Worm (Caenorhabditis elegans) whole organism, L4 larva: Measurements from ENCODE around the gene acdh-10.

ENCODE experiments used
- F10B5.3 ChIP-seq: sonication (generic microtip); optimal IDR thresholded peaks from 2 replicates; lab custom pipeline; 2016; ENCODE audit warnings: mild to moderate bottlenecking, missing genetic modification characterization, missing compliant biosample characterization
- F26F4.8 ChIP-seq: fragments of 200-800 bp; sonication (Bioruptor generic); conservative IDR thresholded peaks from 2 replicates; pipeline ENCODE4 v1.3.6; 2022; ENCODE audit warnings: missing genetic modification characterization, missing compliant biosample characterization
- R02D3.7 ChIP-seq: fragments of 150-350 bp; sonication (generic microtip); optimal IDR thresholded peaks from 3 replicates; lab custom pipeline; 2014; ENCODE audit warnings: missing biosample characterization, missing genetic modification characterization
- Y75B8A.6 ChIP-seq: fragments of 200-800 bp; sonication (Bioruptor generic); IDR thresholded peaks from 2 replicates; pipeline ENCODE4 v1.3.6; 2022; ENCODE audit warnings: missing genetic modification reagents, missing genetic modification characterization, missing compliant biosample characterization
- aly-2 ChIP-seq: sonication (generic microtip); optimal IDR thresholded peaks from 2 replicates; lab custom pipeline; 2018; ENCODE audit warnings: missing biosample characterization, missing genetic modification characterization
- ama-1 ChIP-seq: fragments of 150-350 bp; optimal IDR thresholded peaks from 2 replicates; lab custom pipeline; 2014; ENCODE audit warnings: inconsistent platforms, mixed read lengths
- ceh-28 ChIP-seq: fragments of 150-350 bp; optimal IDR thresholded peaks from 2 replicates; lab custom pipeline; 2014; ENCODE audit warnings: missing biosample characterization, missing genetic modification reagents, missing genetic modification characterization
- ceh-62 ChIP-seq: sonication (generic microtip); optimal IDR thresholded peaks from 2 replicates; lab custom pipeline; 2017; ENCODE audit warnings: missing biosample characterization, missing genetic modification characterization
- daf-16 ChIP-seq, 3 experiments: sonication (generic microtip); optimal IDR thresholded peaks; 2 replicates each; lab custom pipeline; 2016 to 2017; ENCODE audit warnings: missing genetic modification characterization in 3 of 3, missing genetic modification reagents in 3 of 3, mild to moderate bottlenecking in 2 of 3, missing compliant biosample characterization in 2 of 3, missing biosample characterization in 1 of 3, moderate library complexity in 1 of 3
- daf-19 ChIP-seq: fragments of 200-800 bp; sonication (Bioruptor generic); conservative IDR thresholded peaks from 2 replicates; pipeline ENCODE4 v1.3.6; 2022; ENCODE audit warnings: missing genetic modification characterization, missing compliant biosample characterization
- daf-8 ChIP-seq: fragments of 200-800 bp; sonication (Bioruptor generic); IDR thresholded peaks from 2 replicates; pipeline ENCODE4 v1.3.6; 2022; ENCODE audit warnings: missing genetic modification characterization, missing compliant biosample characterization
- dmd-6 ChIP-seq: fragments of 200-800 bp; sonication (Bioruptor generic); IDR thresholded peaks from 2 replicates; pipeline ENCODE4 v1.3.6; 2022; ENCODE audit warnings: missing genetic modification reagents, missing genetic modification characterization, missing compliant biosample characterization
- dmd-8 ChIP-seq: fragments of 200-800 bp; sonication (Bioruptor generic); IDR thresholded peaks from 2 replicates; pipeline ENCODE4 v1.3.6; 2022; ENCODE audit warnings: missing genetic modification characterization, missing compliant biosample characterization
- dve-1 ChIP-seq: sonication (generic microtip); optimal IDR thresholded peaks from 2 replicates; lab custom pipeline; 2017; ENCODE audit warnings: antibody characterized with exemption, mild to moderate bottlenecking, missing genetic modification characterization, missing compliant biosample characterization; ENCODE audit not compliant: insufficient read depth
- egl-27 ChIP-seq: sonication (generic microtip); optimal IDR thresholded peaks from 3 replicates; lab custom pipeline; 2017; ENCODE audit warnings: missing biosample characterization, missing genetic modification reagents, missing genetic modification characterization
- fos-1 ChIP-seq: fragments of 150-350 bp; optimal IDR thresholded peaks from 2 replicates; lab custom pipeline; 2014; ENCODE audit warnings: missing biosample characterization, missing genetic modification characterization
- gei-8 ChIP-seq: fragments of 200-800 bp; sonication (Bioruptor generic); optimal IDR thresholded peaks from 2 replicates; lab custom pipeline; 2018; ENCODE audit warnings: mild to moderate bottlenecking, missing genetic modification characterization, missing compliant biosample characterization
- hif-1 ChIP-seq, 2 experiments: sonication (generic microtip); optimal IDR thresholded peaks; 2 replicates each; lab custom pipeline; 2016 to 2017; ENCODE audit warnings: missing compliant biosample characterization in 2 of 2, missing genetic modification characterization in 2 of 2, missing genetic modification reagents in 2 of 2, missing genotype in 2 of 2, mild to moderate bottlenecking in 1 of 2
- hlh-11 ChIP-seq: fragments of 200-800 bp; sonication (Bioruptor generic); optimal IDR thresholded peaks from 2 replicates; lab custom pipeline; 2018; ENCODE audit warnings: mild to moderate bottlenecking, missing genetic modification characterization, missing compliant biosample characterization
- lin-1 ChIP-seq: fragments of 200-800 bp; sonication (Bioruptor generic); IDR thresholded peaks from 2 replicates; pipeline ENCODE4 v1.3.6; 2022; ENCODE audit warnings: missing genetic modification reagents, missing genetic modification characterization, missing compliant biosample characterization
- lin-15B ChIP-seq: fragments of 150-350 bp; sonication (generic microtip); optimal IDR thresholded peaks from 3 replicates; lab custom pipeline; 2014; ENCODE audit warnings: missing biosample characterization, missing genetic modification characterization
- mdl-1 ChIP-seq, 2 experiments: fragments of 150-350 bp in 1 of 2; sonication (generic microtip) in 1 of 2; optimal IDR thresholded peaks; 2 replicates each; lab custom pipeline; 2014 to 2017; ENCODE audit warnings: missing biosample characterization in 2 of 2, missing genetic modification characterization in 2 of 2
- mdt-29 ChIP-seq: fragments of 200-800 bp; sonication (Bioruptor generic); IDR thresholded peaks from 2 replicates; pipeline ENCODE4 v1.3.6; 2022; ENCODE audit warnings: missing genetic modification reagents, missing genetic modification characterization, missing compliant biosample characterization
- mep-1 ChIP-seq: fragments of 150-350 bp; sonication (generic microtip); optimal IDR thresholded peaks from 3 replicates; lab custom pipeline; 2014; ENCODE audit warnings: missing biosample characterization, missing genetic modification characterization
- mes-2 ChIP-seq: sonication (generic microtip); optimal IDR thresholded peaks from 2 replicates; lab custom pipeline; 2016; ENCODE audit warnings: missing genotype, mild to moderate bottlenecking, missing genetic modification characterization, missing compliant biosample characterization; ENCODE audit not compliant: poor library complexity, severe bottlenecking
- mxl-2 ChIP-seq: fragments of 200-800 bp; sonication (Bioruptor generic); conservative IDR thresholded peaks from 2 replicates; pipeline ENCODE4 v1.3.6; 2022; ENCODE audit warnings: missing genetic modification reagents, missing genetic modification characterization, missing compliant biosample characterization
- mxl-3 ChIP-seq: fragments of 200-800 bp; sonication (Bioruptor generic); optimal IDR thresholded peaks from 2 replicates; lab custom pipeline; 2018; ENCODE audit warnings: mild to moderate bottlenecking, missing genetic modification characterization, missing compliant biosample characterization
- nhr-10 ChIP-seq: fragments of 150-350 bp; optimal IDR thresholded peaks from 2 replicates; lab custom pipeline; 2014; ENCODE audit warnings: missing biosample characterization, missing genetic modification characterization
- nhr-11 ChIP-seq: fragments of 150-350 bp; optimal IDR thresholded peaks from 2 replicates; lab custom pipeline; 2014; ENCODE audit warnings: missing biosample characterization, missing genetic modification characterization
- nhr-111 ChIP-seq: fragments of 200-800 bp; sonication (Bioruptor generic); optimal IDR thresholded peaks from 2 replicates; lab custom pipeline; 2018; ENCODE audit warnings: mild to moderate bottlenecking, missing genetic modification characterization, missing compliant biosample characterization
- nhr-25 ChIP-seq: sonication (generic microtip); optimal IDR thresholded peaks from 2 replicates; lab custom pipeline; 2017; ENCODE audit warnings: missing genetic modification characterization, mild to moderate bottlenecking, missing compliant biosample characterization, antibody characterized with exemption, moderate library complexity, borderline replicate concordance; ENCODE audit not compliant: insufficient read depth
- nhr-28 ChIP-seq: fragments of 150-350 bp; optimal IDR thresholded peaks from 2 replicates; lab custom pipeline; 2014; ENCODE audit warnings: missing biosample characterization, missing genetic modification characterization
- nhr-41 ChIP-seq: fragments of 200-800 bp; sonication (Bioruptor generic); IDR thresholded peaks from 2 replicates; pipeline ENCODE4 v1.3.6; 2022; ENCODE audit warnings: missing genetic modification reagents, missing genetic modification characterization, missing compliant biosample characterization
- nhr-48 ChIP-seq: sonication (generic microtip); optimal IDR thresholded peaks from 2 replicates; lab custom pipeline; 2016; ENCODE audit warnings: mild to moderate bottlenecking, missing genetic modification characterization, missing compliant biosample characterization
- pha-4 ChIP-seq, 2 experiments: fragments of 150-350 bp in 1 of 2; fragments of 200-800 bp in 1 of 2; sonication (Bioruptor generic) in 1 of 2; IDR thresholded peaks in 1 of 2; optimal IDR thresholded peaks in 1 of 2; 2 replicates each; pipeline versions ENCODE4 v1.3.6 to Lab custom; 2014 to 2022; ENCODE audit warnings: missing genetic modification characterization in 2 of 2, missing genetic modification reagents in 2 of 2, missing biosample characterization in 1 of 2, missing compliant biosample characterization in 1 of 2
- php-3 ChIP-seq: fragments of 200-800 bp; sonication (Bioruptor generic); IDR thresholded peaks from 2 replicates; pipeline ENCODE4 v1.3.6; 2022; ENCODE audit warnings: missing genetic modification reagents, missing genetic modification characterization, missing compliant biosample characterization
- pqm-1 ChIP-seq: sonication (generic microtip); optimal IDR thresholded peaks from 2 replicates; lab custom pipeline; 2017; ENCODE audit warnings: missing biosample characterization, missing genetic modification characterization
- saeg-2 ChIP-seq: fragments of 200-800 bp; sonication (Bioruptor generic); IDR thresholded peaks from 2 replicates; pipeline ENCODE4 v1.3.6; 2022; ENCODE audit warnings: missing genetic modification reagents, missing genetic modification characterization, missing compliant biosample characterization
- sdz-12 ChIP-seq: fragments of 200-800 bp; sonication (Bioruptor generic); optimal IDR thresholded peaks from 2 replicates; lab custom pipeline; 2018; ENCODE audit warnings: mild to moderate bottlenecking, missing genetic modification characterization, missing compliant biosample characterization
- snpc-4 ChIP-seq: fragments of 150-350 bp; optimal IDR thresholded peaks from 2 replicates; lab custom pipeline; 2014; ENCODE audit warnings: missing biosample characterization, missing genetic modification characterization
- tra-1 ChIP-seq: fragments of 200-800 bp; sonication (Bioruptor generic); IDR thresholded peaks from 2 replicates; pipeline ENCODE4 v1.3.6; 2022; ENCODE audit warnings: missing genetic modification reagents, missing genetic modification characterization, missing compliant biosample characterization
- unc-130 ChIP-seq: sonication (generic microtip); optimal IDR thresholded peaks from 2 replicates; lab custom pipeline; 2016; ENCODE audit warnings: missing genetic modification reagents, missing genetic modification characterization, missing compliant biosample characterization
- unc-39 ChIP-seq: sonication (generic microtip); optimal IDR thresholded peaks from 2 replicates; lab custom pipeline; 2017; ENCODE audit warnings: missing biosample characterization, missing genetic modification characterization
- vab-7 ChIP-seq: fragments of 200-800 bp; sonication (Bioruptor generic); IDR thresholded peaks from 2 replicates; pipeline ENCODE4 v1.3.6; 2022; ENCODE audit warnings: missing genetic modification reagents, missing genetic modification characterization, missing compliant biosample characterization
- zag-1 ChIP-seq: fragments of 150-350 bp; optimal IDR thresholded peaks from 2 replicates; lab custom pipeline; 2014; ENCODE audit warnings: missing biosample characterization, missing genetic modification characterization
- zip-11 ChIP-seq: fragments of 200-800 bp; sonication (Bioruptor generic); IDR thresholded peaks from 2 replicates; pipeline ENCODE4 v1.3.6; 2022; ENCODE audit warnings: missing genetic modification characterization, missing compliant biosample characterization

acdh-10 gene

DNA sequence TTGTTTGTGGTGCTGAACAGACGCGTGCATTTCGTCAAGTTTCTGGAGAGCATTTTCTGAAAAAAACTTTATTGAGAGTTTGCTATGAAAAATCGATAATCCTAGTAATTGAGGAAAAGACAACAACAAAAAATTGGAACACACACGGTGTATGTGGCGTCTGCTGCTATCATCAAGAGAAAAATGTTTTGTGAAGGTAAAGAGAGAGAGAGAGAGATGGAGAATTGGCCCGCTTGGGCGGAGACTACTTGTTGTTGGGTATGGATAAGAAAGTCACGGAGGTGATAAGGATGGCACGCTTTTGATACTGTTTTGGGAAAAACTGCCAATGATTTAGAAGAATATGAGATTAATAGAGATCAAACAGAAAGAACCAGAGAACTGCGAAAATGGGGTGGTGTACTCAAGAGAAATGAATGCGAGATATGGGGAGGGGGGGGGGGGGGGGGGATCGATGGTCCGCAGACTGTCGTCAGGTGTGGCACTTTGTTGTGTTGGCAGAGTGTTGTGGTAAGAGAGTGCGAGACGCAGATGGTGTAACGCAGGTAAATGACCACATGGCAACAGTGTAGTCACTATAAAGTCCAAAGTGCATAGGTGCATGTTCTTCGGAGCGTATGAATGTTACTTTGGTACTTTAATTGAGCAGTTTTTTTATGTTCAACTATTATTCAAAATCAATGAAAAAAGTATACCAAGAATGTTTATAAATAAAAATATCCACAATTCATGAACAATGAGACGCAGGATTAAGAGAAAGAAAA lies 2.5 kb upstream of the acdh-10 start, which contains the start of gene acdh-7:
acdh-7 (minus strand) TSS at position 56 of the 764 bp plus-strand sequence.
- TF ChIP-seq mdl-1 (tag; optimal IDR thresholded peaks at IDR 0.05; lab: Kevin White, UChicago) (peak in 1 of 2 experiments; percentile 62), lin-15B (tag; lab: Kevin White, UChicago) (no peak), ceh-28 (tag; lab: Kevin White, UChicago) (peak; percentile 44), dve-1 (peak; percentile 66), daf-16 (GFP tag; optimal IDR thresholded peaks at IDR 0.05; lab: Kevin White, UChicago) (peak in 1 of 2 experiments; percentile 21), daf-16 (tag; optimal IDR thresholded peaks at IDR 0.05; lab: Kevin White, UChicago) (peak; percentile 87), vab-7 (GFP tag; lab: Robert Waterston, UW) (no peak), mes-2 (tag; lab: Kevin White, UChicago) (peak; percentile 37), pqm-1 (tag; lab: Kevin White, UChicago) (peak; percentile 29), mxl-3 (GFP tag; lab: Kevin White, UChicago) (peak; percentile 57), nhr-28 (peak; percentile 73), hlh-11 (tag; lab: Kevin White, UChicago) (peak; percentile 69)

- TF ChIP-seq pha-4 (GFP tag; IDR thresholded peaks at IDR 0.05; lab: Robert Waterston, UW) (peak; percentile 4; the same call in 1 of the 2 replicates), pha-4 (tag; optimal IDR thresholded peaks at IDR 0.05; lab: Kevin White, UChicago) (no peak), Y75B8A.6 (GFP tag; lab: Robert Waterston, UW) (no peak), aly-2 (tag; lab: Kevin White, UChicago) (no peak), snpc-4 (tag; lab: Kevin White, UChicago) (no peak), daf-16 (GFP tag; optimal IDR thresholded peaks at IDR 0.05; lab: Kevin White, UChicago) (no peak), daf-16 (tag; optimal IDR thresholded peaks at IDR 0.05; lab: Kevin White, UChicago) (peak; percentile 43), unc-130 (no peak), mep-1 (tag; lab: Kevin White, UChicago) (peak; percentile 11), daf-8 (GFP tag; lab: Robert Waterston, UW) (no peak), nhr-48 (tag; lab: Kevin White, UChicago) (peak; percentile 4), mxl-2 (GFP tag; lab: Robert Waterston, UW) (no peak), nhr-111 (GFP tag; lab: Kevin White, UChicago) (no peak), dve-1 (peak; percentile 50), unc-39 (no peak), R02D3.7 (no peak), hif-1 (tag; optimal IDR thresholded peaks at IDR 0.05; lab: Kevin White, UChicago) (no peak), nhr-41 (GFP tag; lab: Robert Waterston, UW) (no peak), daf-19 (no peak), nhr-10 (tag; lab: Kevin White, UChicago) (peak; percentile 43), ama-1 (lab: Kevin White, UChicago) (no peak), saeg-2 (GFP tag; lab: Robert Waterston, UW) (no peak), gei-8 (no peak), dmd-6 (GFP tag; lab: Robert Waterston, UW) (peak; percentile 58), lin-1 (GFP tag; lab: Robert Waterston, UW) (0 out of 2 replicates have a peak, but pooled peaks have one; percentile 16), zip-11 (no peak), egl-27 (tag; lab: Kevin White, UChicago) (no peak), sdz-12 (GFP tag; lab: Kevin White, UChicago) (no peak), zag-1 (tag; lab: Kevin White, UChicago) (no peak), F10B5.3 (tag; lab: Kevin White, UChicago) (no peak), F26F4.8 (no peak), php-3 (no peak), tra-1 (GFP tag; lab: Robert Waterston, UW) (0 out of 2 replicates have a peak, but pooled peaks have one; percentile 30), fos-1 (tag; lab: Kevin White, UChicago) (no peak), mdt-29 (no peak), dmd-8 (no peak), ceh-62 (tag; lab: Kevin White, UChicago) (no peak), nhr-25 (tag; lab: Kevin White, UChicago) (no peak), nhr-11 (tag; lab: Kevin White, UChicago) (peak; percentile 86)
These were observed 1.5 kb upstream of the acdh-10 start for ce11 chrX:17216178-17216577.
